Worm (Caenorhabditis elegans): ENCODE measurements around the gene aagr-3.

Gene aagr-3

DNA sequence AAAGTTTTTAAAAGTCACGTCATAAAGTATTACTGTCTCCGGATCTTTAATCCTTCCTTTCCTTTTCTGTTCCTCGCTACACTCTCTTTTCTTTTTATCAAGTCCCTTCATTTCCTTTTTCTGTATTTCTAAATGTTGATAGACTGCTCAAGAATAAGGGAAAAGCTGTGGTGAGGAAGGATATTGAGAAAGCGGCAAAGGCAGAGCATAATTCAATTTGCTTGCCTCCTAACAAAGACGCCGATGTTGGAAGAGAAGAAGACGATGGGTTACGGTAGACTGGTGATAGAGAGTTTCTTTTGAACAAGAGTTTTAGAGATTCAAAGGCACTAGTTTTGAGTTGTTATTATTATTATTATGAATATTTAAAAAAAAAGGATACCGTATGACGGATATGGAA is 36.3 kb upstream of the aagr-3 start:
- TF ChIP-seq unc-39 (tag; optimal IDR thresholded peaks at IDR 0.05) (no peak), sma-3 (GFP tag; optimal IDR thresholded peaks at IDR 0.05) (no peak), nhr-11 (tag; optimal IDR thresholded peaks at IDR 0.05) (no peak), ceh-82 (tag; optimal IDR thresholded peaks at IDR 0.05) (no peak), lsy-2 (tag; optimal IDR thresholded peaks at IDR 0.05) (peak; percentile 20 to 81), sem-4 (tag; optimal IDR thresholded peaks at IDR 0.05) (peak; percentile 12), nhr-129 (tag; optimal IDR thresholded peaks at IDR 0.05) (no peak), Y55F3AM.14 (GFP tag; optimal IDR thresholded peaks at IDR 0.05) (no peak), lin-11 (tag; optimal IDR thresholded peaks at IDR 0.05) (no peak), mbf-1 (tag; optimal IDR thresholded peaks at IDR 0.05) (no peak), F13H6.1 (tag; optimal IDR thresholded peaks at IDR 0.05) (no peak), alr-1 (tag; optimal IDR thresholded peaks at IDR 0.05) (no peak), unc-62 (GFP tag; optimal IDR thresholded peaks at IDR 0.05) (no peak), dmd-4 (tag; optimal IDR thresholded peaks at IDR 0.05) (no peak), nhr-23 (tag; optimal IDR thresholded peaks at IDR 0.05) (no peak), ztf-1 (GFP tag; conservative IDR thresholded peaks at IDR 0.05) (no peak), ama-1 (optimal IDR thresholded peaks at IDR 0.05) (no peak), R02D3.7 (tag; optimal IDR thresholded peaks at IDR 0.05) (no peak), nhr-25 (tag; optimal IDR thresholded peaks at IDR 0.05) (no peak), nhr-77 (tag; optimal IDR thresholded peaks at IDR 0.05) (no peak), snpc-4 (tag; optimal IDR thresholded peaks at IDR 0.05) (no peak), elt-1 (tag; optimal IDR thresholded peaks at IDR 0.05) (no peak), mab-5 (tag; optimal IDR thresholded peaks at IDR 0.05) (no peak), C34F6.9 (tag; optimal IDR thresholded peaks at IDR 0.05) (peak; percentile 39), nhr-6 (tag; optimal IDR thresholded peaks at IDR 0.05) (peak; percentile 2), sma-9 (GFP tag; optimal IDR thresholded peaks at IDR 0.05) (peak; percentile 59), sma-9 (tag; optimal IDR thresholded peaks at IDR 0.05) (no peak), nhr-12 (tag; optimal IDR thresholded peaks at IDR 0.05) (no peak), mdl-1 (tag; optimal IDR thresholded peaks at IDR 0.05) (no peak), aly-2 (tag; optimal IDR thresholded peaks at IDR 0.05) (no peak), lin-13 (GFP tag; optimal IDR thresholded peaks at IDR 0.05) (no peak), zag-1 (tag; optimal IDR thresholded peaks at IDR 0.05) (peak; percentile 0), nhr-237 (tag; optimal IDR thresholded peaks at IDR 0.05) (no peak), nhr-10 (tag; optimal IDR thresholded peaks at IDR 0.05) (no peak), gmeb-1 (tag; optimal IDR thresholded peaks at IDR 0.05) (no peak)

DNA sequence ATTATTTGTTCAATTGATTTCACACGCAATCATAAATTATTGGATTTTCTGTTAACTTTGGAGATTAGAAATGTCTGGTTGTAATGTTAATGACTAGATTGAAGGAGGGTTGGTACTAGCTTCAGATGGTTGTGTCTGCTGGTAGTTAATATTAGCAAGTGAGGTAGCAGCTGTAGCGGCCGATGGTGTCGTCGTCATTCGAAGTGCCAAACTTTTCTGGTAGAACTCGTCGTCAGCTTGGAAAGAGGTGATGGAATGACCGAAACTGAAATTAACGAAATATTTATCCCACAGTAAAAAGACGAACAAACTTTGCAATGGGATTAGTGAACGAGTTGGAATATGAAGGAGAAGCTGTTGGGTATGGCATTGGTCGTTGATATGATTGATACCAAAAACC is 35.2 kb upstream of the aagr-3 start:
- TF ChIP-seq nhr-11 (tag; optimal IDR thresholded peaks at IDR 0.05) (no peak), skn-1 (tag; optimal IDR thresholded peaks at IDR 0.05) (no peak), egl-27 (tag; optimal IDR thresholded peaks at IDR 0.05) (no peak), ceh-16 (tag; optimal IDR thresholded peaks at IDR 0.05) (no peak), unc-55 (GFP tag; optimal IDR thresholded peaks at IDR 0.05) (no peak), nhr-237 (tag; optimal IDR thresholded peaks at IDR 0.05) (no peak), alr-1 (tag; optimal IDR thresholded peaks at IDR 0.05) (no peak), lsy-2 (tag; optimal IDR thresholded peaks at IDR 0.05) (no peak), lin-39 (tag; optimal IDR thresholded peaks at IDR 0.05) (no peak), nhr-12 (tag; optimal IDR thresholded peaks at IDR 0.05) (no peak), nhr-21 (tag; optimal IDR thresholded peaks at IDR 0.05) (no peak), mab-5 (tag; optimal IDR thresholded peaks at IDR 0.05) (no peak), elt-1 (tag; optimal IDR thresholded peaks at IDR 0.05) (no peak), ztf-4 (tag; optimal IDR thresholded peaks at IDR 0.05) (no peak), crh-2 (tag; optimal IDR thresholded peaks at IDR 0.05) (no peak), snpc-4 (tag; optimal IDR thresholded peaks at IDR 0.05) (no peak), ceh-82 (tag; optimal IDR thresholded peaks at IDR 0.05) (no peak)

DNA sequence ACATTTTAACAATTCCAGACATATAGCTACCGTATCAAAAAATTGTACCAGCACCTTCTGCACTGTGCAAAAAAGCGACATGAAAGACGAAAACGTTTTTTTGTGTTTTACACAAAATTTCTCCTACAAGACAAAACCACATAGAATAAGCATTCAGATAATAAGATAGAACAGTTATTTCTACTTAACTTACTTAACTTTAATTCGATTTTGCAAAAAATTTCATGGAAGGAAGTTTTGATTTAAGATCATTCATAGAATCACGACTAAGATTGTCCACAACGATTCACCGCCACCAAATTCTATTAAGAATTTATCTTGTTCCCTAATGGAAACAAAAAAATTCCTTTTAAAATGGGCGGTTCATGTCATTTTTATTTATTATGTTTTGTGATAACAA is 34.4 kb upstream of the aagr-3 start:
- no peak for TF ChIP-seq mbf-1 (tag; optimal IDR thresholded peaks at IDR 0.05)
